Worm (Caenorhabditis elegans) whole organism, young adult: Measurements from ENCODE around the gene C04E6.4.

Experiments
- B0019.2 ChIP-seq: fragments of 200-800 bp; sonication (Bioruptor generic); conservative IDR thresholded peaks from 2 replicates; pipeline ENCODE4 v1.3.6; 2022; ENCODE audit warnings: missing genetic modification reagents, missing genetic modification characterization, missing compliant biosample characterization
- C06A6.2 ChIP-seq: fragments of 200-800 bp; sonication (Bioruptor generic); conservative IDR thresholded peaks from 2 replicates; pipeline ENCODE4 v1.3.6; 2022; ENCODE audit warnings: missing genetic modification characterization, missing compliant biosample characterization
- C17E4.6 ChIP-seq: fragments of 200-800 bp; sonication (Bioruptor generic); IDR thresholded peaks from 2 replicates; pipeline ENCODE4 v1.3.6; 2022; ENCODE audit warnings: missing genetic modification reagents, missing genetic modification characterization, missing compliant biosample characterization
- D2030.7 ChIP-seq: fragments of 200-800 bp; sonication (Bioruptor generic); IDR thresholded peaks from 2 replicates; pipeline ENCODE4 v1.3.6; 2022; ENCODE audit warnings: missing genetic modification reagents, missing genetic modification characterization, missing compliant biosample characterization
- F22D6.2 ChIP-seq: sonication (generic microtip); optimal IDR thresholded peaks from 2 replicates; lab custom pipeline; 2016; ENCODE audit warnings: mild to moderate bottlenecking, missing genetic modification characterization, missing compliant biosample characterization
- F52B5.7 ChIP-seq: sonication (generic microtip); optimal IDR thresholded peaks from 2 replicates; lab custom pipeline; 2016; ENCODE audit warnings: mild to moderate bottlenecking, missing genetic modification characterization, missing compliant biosample characterization
- T07F8.4 ChIP-seq: sonication (generic microtip); optimal IDR thresholded peaks from 2 replicates; lab custom pipeline; 2016; ENCODE audit warnings: mild to moderate bottlenecking, missing genetic modification characterization, moderate library complexity, missing compliant biosample characterization
- Y53F4B.3 ChIP-seq: fragments of 200-800 bp; sonication (Bioruptor generic); IDR thresholded peaks from 2 replicates; pipeline ENCODE4 v1.3.6; 2022; ENCODE audit warnings: missing genetic modification reagents, missing genetic modification characterization, missing compliant biosample characterization
- akir-1 ChIP-seq: fragments of 200-800 bp; sonication (Bioruptor generic); optimal IDR thresholded peaks from 2 replicates; lab custom pipeline; 2018; ENCODE audit warnings: mild to moderate bottlenecking, missing genetic modification characterization, moderate library complexity, missing compliant biosample characterization
- aptf-2 ChIP-seq: fragments of 200-800 bp; sonication (Bioruptor generic); conservative IDR thresholded peaks from 2 replicates; pipeline ENCODE4 v1.3.6; 2022; ENCODE audit warnings: missing genetic modification reagents, missing genetic modification characterization, missing compliant biosample characterization
- aptf-3 ChIP-seq: fragments of 200-800 bp; sonication (Bioruptor generic); IDR thresholded peaks from 2 replicates; pipeline ENCODE4 v1.3.6; 2022; ENCODE audit warnings: missing genetic modification characterization, missing compliant biosample characterization
- atf-7 ChIP-seq: sonication (generic microtip); optimal IDR thresholded peaks from 2 replicates; lab custom pipeline; 2017; ENCODE audit warnings: mild to moderate bottlenecking, missing genetic modification characterization, missing compliant biosample characterization
- ceh-40 ChIP-seq: fragments of 200-800 bp; sonication (Bioruptor generic); IDR thresholded peaks from 2 replicates; pipeline ENCODE4 v1.3.6; 2022; ENCODE audit warnings: missing genetic modification characterization, missing compliant biosample characterization
- ceh-58 ChIP-seq: fragments of 200-800 bp; sonication (Bioruptor generic); IDR thresholded peaks from 2 replicates; pipeline ENCODE4 v1.3.6; 2022; ENCODE audit warnings: missing genetic modification characterization, missing compliant biosample characterization
- ceh-91 ChIP-seq: fragments of 200-800 bp; sonication (Bioruptor generic); IDR thresholded peaks from 2 replicates; pipeline ENCODE4 v1.3.6; 2022; ENCODE audit warnings: missing genetic modification reagents, missing genetic modification characterization, missing compliant biosample characterization
- chd-7 ChIP-seq: sonication (generic microtip); optimal IDR thresholded peaks from 2 replicates; lab custom pipeline; 2016; ENCODE audit warnings: mild to moderate bottlenecking, missing genetic modification characterization, moderate library complexity, missing compliant biosample characterization
- dpl-1 ChIP-seq: fragments of 150-350 bp; optimal IDR thresholded peaks from 2 replicates; lab custom pipeline; 2014; ENCODE audit warnings: missing biosample characterization, missing genetic modification reagents, missing genetic modification characterization
- egl-44 ChIP-seq: fragments of 200-800 bp; sonication (Bioruptor generic); IDR thresholded peaks from 2 replicates; pipeline ENCODE4 v1.3.6; 2022; ENCODE audit warnings: missing genetic modification reagents, missing genetic modification characterization, missing compliant biosample characterization
- egrh-3 ChIP-seq: fragments of 200-800 bp; sonication (Bioruptor generic); IDR thresholded peaks from 2 replicates; pipeline ENCODE4 v1.3.6; 2022; ENCODE audit warnings: missing genetic modification reagents, missing genetic modification characterization, missing compliant biosample characterization
- gei-17 ChIP-seq: fragments of 200-800 bp; sonication (Bioruptor generic); optimal IDR thresholded peaks from 2 replicates; lab custom pipeline; 2018; ENCODE audit warnings: mild to moderate bottlenecking, missing genetic modification characterization, missing compliant biosample characterization
- him-1 ChIP-seq: sonication (generic microtip); optimal IDR thresholded peaks from 2 replicates; lab custom pipeline; 2016; ENCODE audit warnings: missing genotype, missing genetic modification reagents, missing genetic modification characterization, missing compliant biosample characterization
- hmg-1.2 ChIP-seq: fragments of 200-800 bp; sonication (Bioruptor generic); IDR thresholded peaks from 2 replicates; pipeline ENCODE4 v1.3.6; 2022; ENCODE audit warnings: missing genetic modification reagents, missing genetic modification characterization, missing compliant biosample characterization
- hmg-20 ChIP-seq: fragments of 200-800 bp; sonication (Bioruptor generic); IDR thresholded peaks from 2 replicates; pipeline ENCODE4 v1.3.6; 2022; ENCODE audit warnings: missing genetic modification reagents, missing genetic modification characterization, missing compliant biosample characterization
- lin-40 ChIP-seq: sonication (generic microtip); optimal IDR thresholded peaks from 2 replicates; lab custom pipeline; 2016; ENCODE audit warnings: missing genetic modification characterization, mild to moderate bottlenecking, missing compliant biosample characterization, missing genotype, missing genetic modification reagents
- lsl-1 ChIP-seq: fragments of 200-800 bp; sonication (Bioruptor generic); optimal IDR thresholded peaks from 2 replicates; lab custom pipeline; 2018; ENCODE audit warnings: mild to moderate bottlenecking, missing genetic modification characterization, moderate library complexity, missing compliant biosample characterization
- madf-6 ChIP-seq: fragments of 200-800 bp; sonication (Bioruptor generic); IDR thresholded peaks from 2 replicates; pipeline ENCODE4 v1.3.6; 2022; ENCODE audit warnings: missing genetic modification reagents, missing genetic modification characterization, missing compliant biosample characterization
- nhr-179 ChIP-seq: sonication (generic microtip); optimal IDR thresholded peaks from 2 replicates; lab custom pipeline; 2016; ENCODE audit warnings: mild to moderate bottlenecking, missing genetic modification characterization, missing compliant biosample characterization
- nhr-80 ChIP-seq: sonication (generic microtip); optimal IDR thresholded peaks from 2 replicates; lab custom pipeline; 2016; ENCODE audit warnings: missing genetic modification characterization, missing compliant biosample characterization
- pbrm-1 ChIP-seq: fragments of 200-800 bp; sonication (Bioruptor generic); IDR thresholded peaks from 2 replicates; pipeline ENCODE4 v1.3.6; 2022; ENCODE audit warnings: missing genetic modification reagents, missing genetic modification characterization, missing compliant biosample characterization
- sdz-38 ChIP-seq: sonication (generic microtip); optimal IDR thresholded peaks from 2 replicates; lab custom pipeline; 2016; ENCODE audit warnings: missing genotype, missing genetic modification characterization, missing compliant biosample characterization
- snpc-1.3 ChIP-seq: sonication (generic microtip); optimal IDR thresholded peaks from 2 replicates; lab custom pipeline; 2017; ENCODE audit warnings: missing genetic modification characterization, mild to moderate bottlenecking, missing compliant biosample characterization, antibody characterized with exemption, moderate library complexity, missing genotype, missing genetic modification reagents; ENCODE audit not compliant: insufficient read depth
- snpc-3.4 ChIP-seq: sonication (generic microtip); optimal IDR thresholded peaks from 2 replicates; lab custom pipeline; 2017; ENCODE audit warnings: missing genetic modification characterization, mild to moderate bottlenecking, missing compliant biosample characterization, antibody characterized with exemption, moderate library complexity, missing genotype, missing genetic modification reagents
- tbx-9 ChIP-seq: sonication (generic microtip); optimal IDR thresholded peaks from 2 replicates; lab custom pipeline; 2016; ENCODE audit warnings: borderline replicate concordance, missing genetic modification characterization, inconsistent platforms, missing compliant biosample characterization
- zfh-2 ChIP-seq: fragments of 200-800 bp; sonication (Bioruptor generic); conservative IDR thresholded peaks from 2 replicates; pipeline ENCODE4 v1.3.6; 2022; ENCODE audit warnings: missing genetic modification reagents, missing genetic modification characterization, missing compliant biosample characterization
- zim-3 ChIP-seq: sonication (generic microtip); optimal IDR thresholded peaks from 2 replicates; lab custom pipeline; 2017; ENCODE audit warnings: mild to moderate bottlenecking, missing genetic modification characterization, moderate library complexity, missing compliant biosample characterization
- ztf-18 ChIP-seq: sonication (generic microtip); optimal IDR thresholded peaks from 2 replicates; lab custom pipeline; 2016; ENCODE audit warnings: missing genotype, mild to moderate bottlenecking, missing genetic modification characterization, missing compliant biosample characterization
- ztf-22 ChIP-seq: fragments of 200-800 bp; sonication (Bioruptor generic); optimal IDR thresholded peaks from 2 replicates; lab custom pipeline; 2018; ENCODE audit warnings: mild to moderate bottlenecking, missing genetic modification characterization, moderate library complexity, missing compliant biosample characterization

The C04E6.4 gene

ce11 chrV:5895021-5895420 lies 12.2 kb upstream of the C04E6.4 start, which contains the start of gene grd-9:
Gene grd-9 (plus strand): TSS chrV:5895321.
- TF ChIP-seq Y53F4B.3 (GFP tag; lab: Robert Waterston, UW) = no peak
- TF ChIP-seq sdz-38 (tag; lab: Kevin White, UChicago) = no peak
- TF ChIP-seq chd-7 = no peak
- no peak for TF ChIP-seq nhr-179 (tag; lab: Kevin White, UChicago)

- TF ChIP-seq nhr-80 (tag; lab: Kevin White, UChicago) = no peak
- no peak for TF ChIP-seq aptf-3 (GFP tag; lab: Robert Waterston, UW)
- TF ChIP-seq atf-7 (tag; lab: Kevin White, UChicago) = no peak
- TF ChIP-seq hmg-20 (GFP tag; lab: Robert Waterston, UW) = no peak
- TF ChIP-seq egrh-3 (GFP tag; lab: Robert Waterston, UW) = no peak
- TF ChIP-seq ceh-91 (GFP tag; lab: Robert Waterston, UW) = no peak
- TF ChIP-seq him-1 (tag; lab: Kevin White, UChicago) = no peak
- TF ChIP-seq snpc-1.3 (tag; lab: Kevin White, UChicago) = no peak
- no peak for TF ChIP-seq chd-7
- no peak for TF ChIP-seq B0019.2
- no peak for TF ChIP-seq F52B5.7 (tag; lab: Kevin White, UChicago)
- no peak for TF ChIP-seq pbrm-1 (GFP tag; lab: Robert Waterston, UW)
- TF ChIP-seq ceh-40 (GFP tag; lab: Robert Waterston, UW) = no peak
- TF ChIP-seq tbx-9 (tag; lab: Kevin White, UChicago) = no peak
- TF ChIP-seq ztf-18 (tag; lab: Kevin White, UChicago) = no peak
- TF ChIP-seq D2030.7 (GFP tag; lab: Robert Waterston, UW) = no peak
- no peak for TF ChIP-seq snpc-3.4
- TF ChIP-seq, all 124 proteins: peak for 0
Measured at ce11 chrV:5899940-5900339, 7.2 kb upstream of the C04E6.4 start, which contains the start of gene srd-16. Gene srd-16 (minus strand): TSS chrV:5900040.

- TF ChIP-seq ceh-58 (no peak), madf-6 (no peak), zfh-2 (GFP tag; lab: Robert Waterston, UW) (no peak), T07F8.4 (tag; lab: Kevin White, UChicago) (no peak), dpl-1 (no peak), aptf-2 (GFP tag; lab: Robert Waterston, UW) (no peak), akir-1 (GFP tag; lab: Kevin White, UChicago) (no peak), snpc-3.4 (no peak), Y53F4B.3 (GFP tag; lab: Robert Waterston, UW) (no peak), zim-3 (tag; lab: Kevin White, UChicago) (no peak), D2030.7 (GFP tag; lab: Robert Waterston, UW) (no peak), lsl-1 (GFP tag; lab: Kevin White, UChicago) (no peak), ztf-22 (GFP tag; lab: Kevin White, UChicago) (no peak), F22D6.2 (tag; lab: Kevin White, UChicago) (no peak), lin-40 (tag; lab: Kevin White, UChicago) (no peak), hmg-1.2 (no peak), C17E4.6 (GFP tag; lab: Robert Waterston, UW) (no peak), C06A6.2 (no peak), gei-17 (no peak), egl-44 (no peak)
- TF ChIP-seq, all 124 proteins: peak for 0
Measured at ce11 chrV:5901833-5902232, 5.4 kb upstream of the C04E6.4 start, which contains the start of gene C04E6.5. Gene C04E6.5 (plus strand): TSS chrV:5902133.
